Worm (Caenorhabditis elegans): Measurements from ENCODE around the gene K09C6.7.

Gene K09C6.7

DNA sequence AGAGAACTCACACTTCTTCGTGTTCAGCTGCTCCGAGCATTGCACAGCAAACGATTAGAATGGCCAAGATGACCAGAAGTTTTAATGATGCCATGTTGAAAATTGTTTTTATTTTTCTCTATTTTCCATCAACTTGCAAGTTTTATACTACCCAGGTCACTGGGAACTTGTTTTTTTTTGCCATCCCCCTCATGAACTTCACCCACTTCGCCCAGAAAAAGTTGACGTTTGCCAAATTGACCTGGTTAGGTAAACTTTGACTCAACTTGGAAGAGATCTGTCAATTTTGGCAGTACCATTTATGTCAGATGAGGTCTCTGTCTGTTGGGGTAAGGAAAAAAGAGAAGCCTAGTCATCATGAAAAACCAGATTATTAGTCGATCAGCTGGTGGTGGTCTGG is 25.8 kb downstream of the K09C6.7 start, which contains the start of gene R13D11.10:
R13D11.10 (minus strand) TSS at position 101 of the 400 bp plus-strand sequence.
- no peak for TF ChIP-seq lim-6 (tag; optimal IDR thresholded peaks at IDR 0.05)
- no peak for TF ChIP-seq lin-11 (tag; optimal IDR thresholded peaks at IDR 0.05)
- no peak for TF ChIP-seq ceh-31 (tag; optimal IDR thresholded peaks at IDR 0.05)
- no peak for TF ChIP-seq pros-1 (tag; optimal IDR thresholded peaks at IDR 0.05)
- TF ChIP-seq K02D7.2 (tag; optimal IDR thresholded peaks at IDR 0.05), result no peak
- no peak for TF ChIP-seq Y22D7AL.16 (tag; optimal IDR thresholded peaks at IDR 0.05)
- no peak for TF ChIP-seq tbx-2 (tag; optimal IDR thresholded peaks at IDR 0.05)
- no peak for TF ChIP-seq sox-4 (tag; optimal IDR thresholded peaks at IDR 0.05)
- TF ChIP-seq dve-1 (tag; optimal IDR thresholded peaks at IDR 0.05), result no peak
- no peak for TF ChIP-seq ceh-6 (GFP tag; optimal IDR thresholded peaks at IDR 0.05)

DNA sequence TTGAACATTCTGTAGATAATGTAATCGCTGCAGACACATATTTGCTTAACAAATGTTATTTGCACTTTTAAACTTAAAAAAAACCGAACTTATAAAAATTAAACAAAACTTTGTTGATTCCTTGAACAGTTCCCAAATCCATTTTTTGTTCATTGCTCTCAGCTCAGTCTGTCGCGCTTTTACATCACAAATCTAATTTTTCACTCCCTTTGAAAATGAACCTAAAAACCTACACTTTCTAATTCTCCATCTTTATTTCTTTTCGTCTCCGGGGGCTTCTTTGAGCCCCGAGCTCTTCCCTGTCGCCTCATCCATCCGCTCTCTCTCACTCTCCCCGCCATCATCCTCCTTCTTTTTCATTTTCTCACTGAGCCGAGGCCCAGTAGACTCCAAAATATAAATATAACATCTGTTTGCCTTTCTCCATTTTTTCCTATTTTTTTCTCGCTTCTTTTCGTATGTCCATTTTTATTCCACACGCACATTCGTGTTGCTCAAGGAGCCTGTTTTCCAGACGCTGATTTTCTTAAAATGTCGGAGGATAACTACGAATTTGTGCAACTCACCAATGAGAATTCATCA is 28.5 kb downstream of the K09C6.7 start, which contains the start of gene R13D11.4:
R13D11.4 (plus strand) TSS at position 532 of the 582 bp plus-strand sequence.
- TF ChIP-seq nhr-232 (tag; optimal IDR thresholded peaks at IDR 0.05), result no peak
- no peak for TF ChIP-seq nhr-11 (tag; optimal IDR thresholded peaks at IDR 0.05)
- no peak for TF ChIP-seq ceh-31 (tag; optimal IDR thresholded peaks at IDR 0.05)
- peak; percentile 74 for TF ChIP-seq unc-42 (tag; optimal IDR thresholded peaks at IDR 0.05)

DNA sequence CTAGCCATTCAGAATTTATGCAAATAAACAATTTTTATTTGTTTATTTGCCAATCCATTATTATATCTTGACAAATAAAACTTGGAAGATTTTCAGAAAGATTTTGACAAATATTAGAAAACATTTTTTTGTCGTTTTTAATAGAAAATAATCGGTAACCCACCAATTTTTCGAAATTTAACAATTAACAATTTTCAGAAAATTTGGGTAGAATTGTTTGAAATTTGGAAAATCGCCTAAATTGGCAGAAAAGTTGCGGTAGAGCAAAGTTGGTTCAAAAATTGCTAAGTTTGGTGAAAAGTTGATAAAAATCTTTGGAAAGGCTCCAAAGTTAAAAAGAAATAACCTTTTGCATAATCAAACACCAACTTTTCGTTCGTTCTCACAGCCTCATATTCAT is 30.6 kb downstream of the K09C6.7 start:
- TF ChIP-seq ttx-3 (tag; optimal IDR thresholded peaks at IDR 0.05) (no peak), syd-9 (tag; optimal IDR thresholded peaks at IDR 0.05) (no peak), ceh-31 (tag; optimal IDR thresholded peaks at IDR 0.05) (no peak), pha-4 (tag; optimal IDR thresholded peaks at IDR 0.05) (no peak), ceh-19 (GFP tag; optimal IDR thresholded peaks at IDR 0.05) (no peak), ceh-6 (GFP tag; optimal IDR thresholded peaks at IDR 0.05) (no peak), pha-2 (tag; optimal IDR thresholded peaks at IDR 0.05) (no peak), unc-55 (GFP tag; optimal IDR thresholded peaks at IDR 0.05) (no peak), hlh-13 (GFP tag; optimal IDR thresholded peaks at IDR 0.05) (no peak), K09A11.1 (tag; optimal IDR thresholded peaks at IDR 0.05; ENCODE audit: insufficient read depth) (no peak)

DNA sequence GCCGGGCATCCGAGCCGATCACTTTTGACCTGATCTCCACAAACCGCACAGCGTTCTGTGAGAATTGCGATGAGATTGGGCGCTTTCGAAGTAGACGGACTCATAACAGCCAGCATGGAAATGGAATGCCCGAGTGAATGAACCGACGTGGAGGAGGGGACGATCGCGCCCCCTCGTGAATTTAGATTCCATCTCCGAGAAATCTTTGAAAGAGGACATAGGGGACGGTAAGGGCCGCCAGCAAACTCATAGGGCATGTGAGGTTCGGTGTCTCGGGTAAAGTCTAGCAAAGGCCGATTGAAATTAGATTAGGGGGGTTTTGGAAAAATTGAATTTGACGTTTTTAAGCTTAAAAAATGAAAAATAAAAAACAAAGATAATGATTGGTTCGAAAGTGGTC is 34.4 kb downstream of the K09C6.7 start, which contains the start of gene nhr-270:
nhr-270 (minus strand) TSS at position 257 of the 400 bp plus-strand sequence.
- no peak for TF ChIP-seq pqm-1 (tag; optimal IDR thresholded peaks at IDR 0.05)

- TF ChIP-seq fax-1 (tag; optimal IDR thresholded peaks at IDR 0.05) (no peak), nhr-232 (tag; optimal IDR thresholded peaks at IDR 0.05) (no peak), gmeb-2 (tag; optimal IDR thresholded peaks at IDR 0.05) (no peak), eyg-1 (tag; optimal IDR thresholded peaks at IDR 0.05) (no peak), hlh-8 (tag; optimal IDR thresholded peaks at IDR 0.05) (no peak), Y22D7AL.16 (tag; optimal IDR thresholded peaks at IDR 0.05) (no peak), sox-4 (tag; optimal IDR thresholded peaks at IDR 0.05) (no peak)
These were observed 35.4 kb downstream of the K09C6.7 start for ce11 chrV:803472-803871.

ce11 chrV:802726-803125 is 36.2 kb downstream of the K09C6.7 start:
- TF ChIP-seq K09A11.1 (tag; optimal IDR thresholded peaks at IDR 0.05; ENCODE audit: insufficient read depth) (no peak), ceh-48 (tag; optimal IDR thresholded peaks at IDR 0.05) (no peak), dve-1 (tag; optimal IDR thresholded peaks at IDR 0.05) (no peak), hlh-30 (tag; optimal IDR thresholded peaks at IDR 0.05; ENCODE audit: insufficient read depth) (no peak), ceh-31 (tag; optimal IDR thresholded peaks at IDR 0.05) (no peak), ttx-3 (tag; optimal IDR thresholded peaks at IDR 0.05) (no peak), zip-5 (tag; optimal IDR thresholded peaks at IDR 0.05) (no peak), ets-4 (tag; optimal IDR thresholded peaks at IDR 0.05) (no peak), tbx-7 (tag; optimal IDR thresholded peaks at IDR 0.05) (no peak), odd-2 (tag; optimal IDR thresholded peaks at IDR 0.05) (no peak), pqm-1 (tag; optimal IDR thresholded peaks at IDR 0.05) (no peak), sdc-2 (tag; optimal IDR thresholded peaks at IDR 0.05) (no peak), C08G9.2 (tag; optimal IDR thresholded peaks at IDR 0.05) (no peak), hlh-8 (tag; optimal IDR thresholded peaks at IDR 0.05) (no peak), sox-2 (GFP tag; IDR thresholded peaks at IDR 0.05) (no peak)

Measured in whole organism, late embryonic.